Worm (Caenorhabditis elegans): ENCODE data around the gene C44F1.1.

The C44F1.1 gene

DNA sequence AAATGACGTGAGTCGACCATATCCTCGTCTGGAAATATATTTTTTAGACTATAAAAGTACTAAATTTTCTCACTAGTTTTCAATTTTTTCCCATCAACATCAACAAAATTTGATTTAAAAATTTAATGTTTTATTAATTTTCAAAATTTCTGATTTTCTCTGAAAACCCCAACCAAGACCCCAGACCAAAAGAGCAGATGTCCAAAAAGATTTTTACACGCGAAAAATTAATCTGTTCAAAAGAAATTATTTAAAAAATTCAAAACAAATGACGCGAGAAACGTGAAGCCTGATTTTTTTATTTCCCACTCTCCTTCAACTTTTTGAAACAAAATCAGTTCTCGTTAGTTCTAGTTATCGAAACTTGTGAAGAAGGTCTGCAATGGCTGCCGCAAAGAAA is 34.9 kb downstream of the C44F1.1 start, which contains the start of gene F34D10.8:
F34D10.8 (plus strand) TSS at position 301 of the 400 bp plus-strand sequence.
- TF ChIP-seq hnd-1 (tag; optimal IDR thresholded peaks at IDR 0.05), result no peak
- no peak for TF ChIP-seq F13C5.2 (tag; optimal IDR thresholded peaks at IDR 0.05)
- TF ChIP-seq tbx-11 (GFP tag; IDR thresholded peaks at IDR 0.05), result no peak
- TF ChIP-seq ceh-36 (tag; optimal IDR thresholded peaks at IDR 0.05), result no peak
- TF ChIP-seq tbx-37 (GFP tag; conservative IDR thresholded peaks at IDR 0.05), result no peak
- no peak for TF ChIP-seq tra-4 (tag; optimal IDR thresholded peaks at IDR 0.05)
- TF ChIP-seq B0310.2 (tag; optimal IDR thresholded peaks at IDR 0.05), result no peak
- no peak for TF ChIP-seq sea-1 (GFP tag; conservative IDR thresholded peaks at IDR 0.05)
- TF ChIP-seq ama-1 (optimal IDR thresholded peaks at IDR 0.05), result no peak
- no peak for TF ChIP-seq scrt-1 (GFP tag; IDR thresholded peaks at IDR 0.05)
- TF ChIP-seq ets-7 (tag; optimal IDR thresholded peaks at IDR 0.05), result no peak
- TF ChIP-seq hmg-4 (GFP tag; optimal IDR thresholded peaks at IDR 0.05), result no peak
- TF ChIP-seq pes-1 (GFP tag; IDR thresholded peaks at IDR 0.05), result no peak

DNA sequence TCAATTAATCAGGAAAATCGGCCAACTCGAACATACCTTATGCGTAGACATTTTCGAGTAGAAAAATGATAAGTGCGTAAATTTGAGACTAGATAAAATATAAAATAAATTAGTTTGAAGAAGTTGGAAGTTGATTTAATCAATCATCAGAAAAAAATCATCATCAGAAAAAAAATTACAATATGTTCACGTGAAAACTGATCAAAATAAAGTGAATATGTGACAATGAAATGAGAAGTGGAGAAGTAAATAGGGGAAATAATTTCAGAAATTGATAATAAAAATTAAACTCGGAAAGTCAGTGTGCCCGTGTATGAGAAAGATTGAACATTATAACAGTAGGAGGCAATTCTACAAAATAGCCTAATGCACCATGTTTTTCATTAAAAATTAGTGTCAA is 35.8 kb downstream of the C44F1.1 start, which contains the start of gene F34D10.9:
F34D10.9 (minus strand) TSS at position 101 of the 400 bp plus-strand sequence.
- TF ChIP-seq B0310.2 (tag; optimal IDR thresholded peaks at IDR 0.05) (no peak), ceh-13 (GFP tag; optimal IDR thresholded peaks at IDR 0.05) (no peak), tbx-11 (GFP tag; IDR thresholded peaks at IDR 0.05) (no peak), ets-7 (tag; optimal IDR thresholded peaks at IDR 0.05) (no peak)

DNA sequence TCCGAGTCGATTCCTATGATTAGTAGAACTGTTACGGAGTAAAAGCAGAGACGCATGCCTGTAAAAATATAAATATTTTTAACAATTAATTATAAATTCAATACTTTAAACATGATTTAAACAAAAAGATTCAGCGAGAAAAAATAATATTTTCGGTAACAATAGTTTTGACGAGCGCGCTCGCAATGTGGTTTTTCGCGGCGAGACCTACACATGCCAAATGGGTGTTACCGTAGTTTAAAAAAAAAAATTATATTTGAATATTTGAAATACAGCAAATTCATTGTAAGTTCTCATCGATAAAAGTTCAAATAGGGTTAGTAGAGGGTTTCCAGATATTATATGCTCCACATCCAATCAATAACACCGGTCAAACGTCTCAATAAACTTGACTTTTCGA is 38.9 kb downstream of the C44F1.1 start, which contains the start of gene gldi-5:
gldi-5 (minus strand) TSS at position 58 of the 400 bp plus-strand sequence.
- TF ChIP-seq sea-1 (GFP tag; conservative IDR thresholded peaks at IDR 0.05) (no peak), ama-1 (optimal IDR thresholded peaks at IDR 0.05) (no peak), ceh-13 (GFP tag; optimal IDR thresholded peaks at IDR 0.05) (no peak), aly-1 (tag; optimal IDR thresholded peaks at IDR 0.05) (no peak), scrt-1 (GFP tag; IDR thresholded peaks at IDR 0.05) (no peak), tra-4 (tag; optimal IDR thresholded peaks at IDR 0.05) (no peak), B0310.2 (tag; optimal IDR thresholded peaks at IDR 0.05) (no peak), hnd-1 (tag; optimal IDR thresholded peaks at IDR 0.05) (no peak), ets-7 (tag; optimal IDR thresholded peaks at IDR 0.05) (no peak), tbx-11 (GFP tag; IDR thresholded peaks at IDR 0.05) (no peak), tbx-37 (GFP tag; conservative IDR thresholded peaks at IDR 0.05) (no peak), pes-1 (GFP tag; IDR thresholded peaks at IDR 0.05) (no peak), hmg-4 (GFP tag; optimal IDR thresholded peaks at IDR 0.05) (no peak), ceh-36 (tag; optimal IDR thresholded peaks at IDR 0.05) (no peak)

DNA sequence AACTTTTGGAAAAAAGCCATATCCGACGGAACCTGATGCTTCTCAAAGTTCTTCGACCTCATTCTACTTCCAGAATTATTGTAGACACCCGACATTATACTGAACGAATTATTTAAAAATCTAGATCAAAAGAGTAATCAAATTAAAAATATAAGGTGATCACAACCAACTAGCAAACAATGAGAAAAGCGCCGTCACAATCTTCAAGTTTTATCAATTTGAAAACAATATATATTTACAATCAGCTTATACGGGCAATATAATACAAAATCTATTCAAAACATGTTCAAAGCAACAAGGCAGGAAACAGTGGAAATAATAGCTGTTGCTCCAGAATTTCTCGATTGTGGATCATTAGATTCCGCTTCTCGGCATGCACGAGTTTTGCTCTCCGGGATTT is 40.5 kb downstream of the C44F1.1 start, which contains the start of gene C14B1.12:
C14B1.12 (minus strand) TSS at position 101 of the 400 bp plus-strand sequence.
- TF ChIP-seq ceh-13 (GFP tag; optimal IDR thresholded peaks at IDR 0.05) (no peak), tbx-11 (GFP tag; IDR thresholded peaks at IDR 0.05) (no peak), B0310.2 (tag; optimal IDR thresholded peaks at IDR 0.05) (no peak), scrt-1 (GFP tag; IDR thresholded peaks at IDR 0.05) (no peak)

DNA sequence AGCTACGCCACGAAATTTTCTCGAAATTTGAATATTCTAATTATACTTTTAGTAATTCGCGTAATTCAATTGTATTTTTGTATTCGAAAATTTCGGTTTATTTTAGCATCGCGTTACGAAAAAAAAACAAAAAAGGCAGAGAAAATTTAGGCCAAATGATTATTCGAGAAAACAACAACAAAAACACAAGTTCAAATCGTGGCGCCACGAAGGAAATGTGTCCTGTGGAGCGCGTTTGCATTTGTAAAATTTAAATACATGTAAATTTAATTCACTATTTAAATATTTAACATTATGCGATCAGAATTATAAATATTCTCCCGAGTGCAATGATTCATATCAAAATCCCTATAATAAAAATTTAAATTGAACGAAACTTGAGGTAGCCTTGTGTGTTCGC is 41.6 kb downstream of the C44F1.1 start:
- TF ChIP-seq tra-4 (tag; optimal IDR thresholded peaks at IDR 0.05) (no peak), pes-1 (GFP tag; IDR thresholded peaks at IDR 0.05) (no peak), tbx-11 (GFP tag; IDR thresholded peaks at IDR 0.05) (no peak), ama-1 (optimal IDR thresholded peaks at IDR 0.05) (no peak), ets-7 (tag; optimal IDR thresholded peaks at IDR 0.05) (no peak), hmg-4 (GFP tag; optimal IDR thresholded peaks at IDR 0.05) (no peak), F13C5.2 (tag; optimal IDR thresholded peaks at IDR 0.05) (no peak), hmbx-1 (tag; optimal IDR thresholded peaks at IDR 0.05) (no peak)

DNA sequence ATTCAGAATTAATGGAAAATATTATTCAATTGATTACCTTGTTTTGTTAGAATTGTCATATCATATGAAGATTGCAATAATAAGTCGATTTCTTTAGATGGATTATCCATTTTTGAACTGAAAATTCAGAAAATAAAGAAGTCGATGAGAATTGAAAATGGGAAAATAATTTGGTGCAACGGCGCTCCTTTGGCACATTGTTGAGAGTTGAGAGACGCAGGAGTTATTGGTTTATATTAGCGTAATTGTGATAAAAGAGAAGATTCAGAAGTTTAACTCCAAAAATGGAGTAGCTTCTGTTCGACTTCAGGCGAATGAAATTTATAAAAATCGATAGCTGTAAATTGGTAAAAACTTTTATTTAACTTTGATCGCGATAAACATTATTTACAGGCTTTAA is 45.8 kb downstream of the C44F1.1 start, which contains the start of gene C14B1.8:
C14B1.8 (minus strand) TSS at position 117 of the 400 bp plus-strand sequence.
- TF ChIP-seq ceh-13 (GFP tag; optimal IDR thresholded peaks at IDR 0.05), result no peak
- TF ChIP-seq tbx-11 (GFP tag; IDR thresholded peaks at IDR 0.05), result no peak
- TF ChIP-seq hmbx-1 (tag; optimal IDR thresholded peaks at IDR 0.05), result no peak
- TF ChIP-seq sea-1 (GFP tag; conservative IDR thresholded peaks at IDR 0.05), result no peak
- no peak for TF ChIP-seq flt-1 (GFP tag; IDR thresholded peaks at IDR 0.05)
- TF ChIP-seq ceh-36 (tag; optimal IDR thresholded peaks at IDR 0.05), result no peak
- no peak for TF ChIP-seq hnd-1 (tag; optimal IDR thresholded peaks at IDR 0.05)
- TF ChIP-seq pes-1 (GFP tag; IDR thresholded peaks at IDR 0.05), result no peak
- TF ChIP-seq F13C5.2 (tag; optimal IDR thresholded peaks at IDR 0.05), result no peak
- TF ChIP-seq tbx-37 (GFP tag; conservative IDR thresholded peaks at IDR 0.05), result no peak
- no peak for TF ChIP-seq tra-4 (tag; optimal IDR thresholded peaks at IDR 0.05)
- TF ChIP-seq B0310.2 (tag; optimal IDR thresholded peaks at IDR 0.05), result no peak
- no peak for TF ChIP-seq hmg-4 (GFP tag; optimal IDR thresholded peaks at IDR 0.05)

DNA sequence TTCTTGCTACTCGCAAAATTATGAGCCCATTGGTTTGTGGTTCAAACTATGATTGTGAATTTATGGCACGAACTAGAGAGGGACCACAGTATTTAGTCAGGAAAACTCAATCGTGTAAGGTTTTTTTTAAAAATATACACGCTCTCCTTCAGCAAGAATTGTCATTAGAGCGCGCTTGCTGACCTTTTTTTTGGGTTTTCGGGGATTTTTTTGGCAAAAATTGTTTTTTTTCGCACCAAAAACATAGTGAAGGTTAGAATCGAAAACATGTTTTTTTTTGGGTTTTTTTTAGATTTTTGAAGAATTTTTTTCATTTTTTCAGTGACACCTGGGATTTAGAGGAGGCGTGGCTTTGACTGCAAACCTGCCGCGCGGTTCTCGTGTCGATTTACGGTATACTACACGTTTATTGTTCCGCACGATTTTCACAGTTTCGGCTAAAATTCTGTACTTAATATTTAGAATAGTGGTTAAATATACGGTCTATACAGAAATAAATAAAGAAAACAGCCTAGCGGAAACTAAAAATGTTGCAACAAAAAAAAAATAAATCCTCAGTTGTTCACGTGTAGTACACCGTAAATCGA is 49.2 kb downstream of the C44F1.1 start:
- TF ChIP-seq hmg-4 (GFP tag; optimal IDR thresholded peaks at IDR 0.05), result no peak
- no peak for TF ChIP-seq ceh-13 (GFP tag; optimal IDR thresholded peaks at IDR 0.05)
- no peak for TF ChIP-seq F13C5.2 (tag; optimal IDR thresholded peaks at IDR 0.05)
- TF ChIP-seq tbx-11 (GFP tag; IDR thresholded peaks at IDR 0.05), result no peak

DNA sequence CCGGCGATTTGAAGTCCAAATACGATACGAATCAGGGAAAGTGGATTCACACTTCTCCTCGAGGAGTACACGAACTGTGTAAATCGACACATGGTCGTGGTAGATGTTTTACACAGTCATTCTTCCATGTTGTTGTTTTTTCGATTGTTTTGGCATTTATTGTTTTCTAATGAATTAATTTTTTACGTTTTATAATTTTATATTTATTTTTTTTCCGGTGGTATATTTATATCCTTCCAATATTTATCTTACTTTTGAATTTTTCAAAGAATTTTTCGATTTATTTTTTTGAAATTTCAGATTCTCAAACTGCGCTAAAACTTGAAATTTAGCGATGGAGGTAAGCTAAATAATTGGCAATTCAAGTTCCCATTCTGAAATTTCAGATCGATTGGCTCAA is 52.2 kb downstream of the C44F1.1 start, which contains the start of gene nrde-1:
nrde-1 (plus strand) TSS at position 301 of the 400 bp plus-strand sequence.
- no peak for TF ChIP-seq ceh-13 (GFP tag; optimal IDR thresholded peaks at IDR 0.05)

Measured in whole organism, early embryonic.